Worm (Caenorhabditis elegans) whole organism, late embryonic: ENCODE measurements around the gene ilkp-1.

Source experiments
- C08G9.2 ChIP-seq: sonication (generic microtip); optimal IDR thresholded peaks from 2 replicates; lab custom pipeline; 2016; ENCODE audit warnings: mild to moderate bottlenecking, missing genetic modification characterization, moderate library complexity, missing compliant biosample characterization
- K02D7.2 ChIP-seq: sonication (generic microtip); optimal IDR thresholded peaks from 2 replicates; lab custom pipeline; 2017; ENCODE audit warnings: mild to moderate bottlenecking, missing genetic modification characterization, missing compliant biosample characterization
- K09A11.1 ChIP-seq: sonication (generic microtip); optimal IDR thresholded peaks from 2 replicates; lab custom pipeline; 2017; ENCODE audit warnings: antibody characterized with exemption, mild to moderate bottlenecking, missing genetic modification characterization, missing compliant biosample characterization; ENCODE audit not compliant: insufficient read depth
- Y22D7AL.16 ChIP-seq: sonication (generic microtip); optimal IDR thresholded peaks from 2 replicates; lab custom pipeline; 2016; ENCODE audit warnings: missing genetic modification characterization, missing compliant biosample characterization
- ama-1 ChIP-seq: fragments of 150-350 bp; optimal IDR thresholded peaks from 2 replicates; lab custom pipeline; 2014
- ceh-18 ChIP-seq: sonication (generic microtip); optimal IDR thresholded peaks from 2 replicates; lab custom pipeline; 2016; ENCODE audit warnings: missing genetic modification characterization, missing compliant biosample characterization
- ceh-19 ChIP-seq: fragments of 200-800 bp; sonication (Bioruptor generic); optimal IDR thresholded peaks from 2 replicates; lab custom pipeline; 2018; ENCODE audit warnings: mild to moderate bottlenecking, missing genetic modification characterization, missing compliant biosample characterization
- ceh-24 ChIP-seq: sonication (generic microtip); optimal IDR thresholded peaks from 2 replicates; lab custom pipeline; 2016; ENCODE audit warnings: mild to moderate bottlenecking, missing genetic modification characterization, missing compliant biosample characterization
- ceh-30 ChIP-seq: fragments of 150-350 bp; optimal IDR thresholded peaks from 2 replicates; lab custom pipeline; 2014; ENCODE audit warnings: missing biosample characterization, missing genetic modification characterization
- ceh-31 ChIP-seq: sonication (generic microtip); optimal IDR thresholded peaks from 2 replicates; lab custom pipeline; 2016; ENCODE audit warnings: missing genetic modification characterization, missing compliant biosample characterization
- ceh-34 ChIP-seq: sonication (generic microtip); optimal IDR thresholded peaks from 2 replicates; lab custom pipeline; 2016; ENCODE audit warnings: mild to moderate bottlenecking, missing genetic modification characterization, missing compliant biosample characterization
- ceh-48 ChIP-seq: sonication (generic microtip); optimal IDR thresholded peaks from 2 replicates; lab custom pipeline; 2016; ENCODE audit warnings: missing genetic modification characterization, inconsistent platforms, missing compliant biosample characterization
- ceh-6 ChIP-seq: fragments of 200-800 bp; sonication (Bioruptor generic); optimal IDR thresholded peaks from 2 replicates; lab custom pipeline; 2018; ENCODE audit warnings: mild to moderate bottlenecking, missing genetic modification characterization, missing compliant biosample characterization
- elt-2 ChIP-seq: sonication (generic microtip); optimal IDR thresholded peaks from 2 replicates; lab custom pipeline; 2016; ENCODE audit warnings: missing genetic modification reagents, missing genetic modification characterization, missing compliant biosample characterization
- elt-4 ChIP-seq: sonication (generic microtip); optimal IDR thresholded peaks from 2 replicates; lab custom pipeline; 2016; ENCODE audit warnings: missing genetic modification characterization, missing compliant biosample characterization
- ets-4 ChIP-seq: sonication (generic microtip); optimal IDR thresholded peaks from 2 replicates; lab custom pipeline; 2016; ENCODE audit warnings: missing genetic modification characterization, missing compliant biosample characterization
- fax-1 ChIP-seq: sonication (generic microtip); optimal IDR thresholded peaks from 2 replicates; lab custom pipeline; 2016; ENCODE audit warnings: missing genotype, missing genetic modification characterization, missing compliant biosample characterization
- fkh-10 ChIP-seq: fragments of 150-350 bp; optimal IDR thresholded peaks from 2 replicates; lab custom pipeline; 2014; ENCODE audit warnings: missing biosample characterization, missing genetic modification reagents, missing genetic modification characterization
- fkh-6 ChIP-seq: sonication (generic microtip); optimal IDR thresholded peaks from 2 replicates; lab custom pipeline; 2016; ENCODE audit warnings: missing genetic modification characterization, missing compliant biosample characterization
- hlh-13 ChIP-seq: fragments of 200-800 bp; sonication (Bioruptor generic); optimal IDR thresholded peaks from 2 replicates; lab custom pipeline; 2018; ENCODE audit warnings: mild to moderate bottlenecking, missing genetic modification characterization, missing compliant biosample characterization
- hlh-15 ChIP-seq: sonication (generic microtip); optimal IDR thresholded peaks from 2 replicates; lab custom pipeline; 2016; ENCODE audit warnings: missing genetic modification characterization, missing compliant biosample characterization
- hlh-30 ChIP-seq: sonication (generic microtip); optimal IDR thresholded peaks from 2 replicates; lab custom pipeline; 2017; ENCODE audit warnings: antibody characterized with exemption, missing genetic modification characterization, missing compliant biosample characterization; ENCODE audit not compliant: insufficient read depth
- hlh-6 ChIP-seq: sonication (generic microtip); optimal IDR thresholded peaks from 2 replicates; lab custom pipeline; 2016; ENCODE audit warnings: missing genotype, missing genetic modification characterization, missing compliant biosample characterization
- lin-11 ChIP-seq: fragments of 200-800 bp; sonication (Bioruptor generic); optimal IDR thresholded peaks from 2 replicates; lab custom pipeline; 2018; ENCODE audit warnings: mild to moderate bottlenecking, missing genetic modification characterization, missing compliant biosample characterization
- madf-2 ChIP-seq: sonication (generic microtip); optimal IDR thresholded peaks from 2 replicates; lab custom pipeline; 2017; ENCODE audit warnings: missing genetic modification characterization, missing compliant biosample characterization
- mec-3 ChIP-seq: sonication (generic microtip); optimal IDR thresholded peaks from 2 replicates; lab custom pipeline; 2016; ENCODE audit warnings: borderline replicate concordance, missing genetic modification characterization, missing compliant biosample characterization
- nfya-1 ChIP-seq: sonication (generic microtip); optimal IDR thresholded peaks from 2 replicates; lab custom pipeline; 2017; ENCODE audit warnings: missing genetic modification characterization, mild to moderate bottlenecking, missing compliant biosample characterization, antibody characterized with exemption, moderate library complexity
- nhr-11 ChIP-seq: fragments of 150-350 bp; optimal IDR thresholded peaks from 2 replicates; lab custom pipeline; 2014; ENCODE audit warnings: missing biosample characterization, missing genetic modification characterization
- odd-2 ChIP-seq: sonication (generic microtip); optimal IDR thresholded peaks from 2 replicates; lab custom pipeline; 2017; ENCODE audit warnings: antibody characterized with exemption, mild to moderate bottlenecking, missing genetic modification characterization, missing compliant biosample characterization
- pax-1 ChIP-seq: fragments of 150-350 bp; optimal IDR thresholded peaks from 2 replicates; lab custom pipeline; 2014; ENCODE audit warnings: missing biosample characterization, missing genetic modification characterization
- pha-4 ChIP-seq: fragments of 150-350 bp; optimal IDR thresholded peaks from 2 replicates; lab custom pipeline; 2018; ENCODE audit warnings: missing biosample characterization, missing genetic modification reagents, missing genetic modification characterization
- pros-1 ChIP-seq: fragments of 150-350 bp; optimal IDR thresholded peaks from 2 replicates; lab custom pipeline; 2014; ENCODE audit warnings: missing biosample characterization, missing genetic modification reagents, missing genetic modification characterization
- rnt-1 ChIP-seq: sonication (generic microtip); optimal IDR thresholded peaks from 2 replicates; lab custom pipeline; 2016; ENCODE audit warnings: missing genetic modification characterization, missing compliant biosample characterization
- sdc-2 ChIP-seq: sonication (generic microtip); optimal IDR thresholded peaks from 2 replicates; lab custom pipeline; 2016; ENCODE audit warnings: missing genotype, missing genetic modification characterization, missing compliant biosample characterization
- sox-4 ChIP-seq: sonication (generic microtip); optimal IDR thresholded peaks from 2 replicates; lab custom pipeline; 2017; ENCODE audit warnings: mild to moderate bottlenecking, missing genetic modification characterization, inconsistent platforms, missing compliant biosample characterization
- syd-9 ChIP-seq: sonication (generic microtip); optimal IDR thresholded peaks from 2 replicates; lab custom pipeline; 2016; ENCODE audit warnings: mild to moderate bottlenecking, missing genetic modification characterization, moderate library complexity, missing compliant biosample characterization
- unc-42 ChIP-seq: sonication (generic microtip); optimal IDR thresholded peaks from 2 replicates; lab custom pipeline; 2016; ENCODE audit warnings: missing genotype, missing genetic modification characterization, missing compliant biosample characterization
- unc-55 ChIP-seq: sonication (generic microtip); optimal IDR thresholded peaks from 2 replicates; lab custom pipeline; 2017; ENCODE audit warnings: missing biosample characterization, missing genetic modification reagents, missing genetic modification characterization
- zip-5 ChIP-seq: sonication (generic microtip); optimal IDR thresholded peaks from 2 replicates; lab custom pipeline; 2016; ENCODE audit warnings: missing genetic modification characterization, missing compliant biosample characterization

ilkp-1 gene

ce11 chrII:11015210-11015609 lies 34.8 kb upstream of the ilkp-1 start:
- no peak for TF ChIP-seq fax-1 (tag; lab: Kevin White, UChicago)
- no peak for TF ChIP-seq unc-55 (GFP tag; lab: Kevin White, UChicago)
- TF ChIP-seq K02D7.2 (tag; lab: Kevin White, UChicago): no peak
- no peak for TF ChIP-seq ets-4 (tag; lab: Kevin White, UChicago)
- no peak for TF ChIP-seq elt-2 (tag; lab: Kevin White, UChicago)
- no peak for TF ChIP-seq sdc-2 (tag; lab: Kevin White, UChicago)
- TF ChIP-seq ceh-30 (tag; lab: Kevin White, UChicago): no peak
- no peak for TF ChIP-seq pha-4
- TF ChIP-seq nfya-1: no peak
- no peak for TF ChIP-seq lin-11 (tag; lab: Kevin White, UChicago)
- no peak for TF ChIP-seq hlh-13 (GFP tag; lab: Kevin White, UChicago)
- no peak for TF ChIP-seq ceh-24 (tag; lab: Kevin White, UChicago)
- no peak for TF ChIP-seq ceh-34 (tag; lab: Kevin White, UChicago)
- no peak for TF ChIP-seq hlh-15 (tag; lab: Kevin White, UChicago)

- TF ChIP-seq sdc-2 (tag; lab: Kevin White, UChicago): peak; percentile 26
- peak; percentile 10 for TF ChIP-seq C08G9.2 (tag; lab: Kevin White, UChicago)
- no peak for TF ChIP-seq fkh-6 (tag; lab: Kevin White, UChicago)
- TF ChIP-seq madf-2 (tag; lab: Kevin White, UChicago): no peak
- no peak for TF ChIP-seq pax-1
- peak; percentile 15 for TF ChIP-seq syd-9 (tag; lab: Kevin White, UChicago)
- peak; percentile 17 for TF ChIP-seq mec-3 (tag; lab: Kevin White, UChicago)
- TF ChIP-seq elt-4: peak; percentile 65
- TF ChIP-seq ceh-6 (GFP tag; lab: Kevin White, UChicago): no peak
- peak; percentile 43 for TF ChIP-seq hlh-6
- TF ChIP-seq ama-1: no peak
These were observed 34.3 kb upstream of the ilkp-1 start for ce11 chrII:11015734-11016133.

ce11 chrII:11016435-11016834 lies 33.6 kb upstream of the ilkp-1 start:
- TF ChIP-seq odd-2 (tag; lab: Kevin White, UChicago) (no peak), ceh-19 (no peak), sox-4 (tag; lab: Kevin White, UChicago) (no peak), ceh-18 (no peak), elt-2 (tag; lab: Kevin White, UChicago) (no peak), hlh-30 (no peak), K09A11.1 (tag; lab: Kevin White, UChicago) (no peak), ceh-34 (tag; lab: Kevin White, UChicago) (no peak), unc-42 (no peak), fkh-10 (GFP tag; lab: Kevin White, UChicago) (no peak), ceh-30 (tag; lab: Kevin White, UChicago) (no peak), nhr-11 (tag; lab: Kevin White, UChicago) (no peak), pax-1 (no peak), zip-5 (tag; lab: Kevin White, UChicago) (no peak), ceh-31 (tag; lab: Kevin White, UChicago) (no peak), ceh-48 (tag; lab: Kevin White, UChicago) (no peak), Y22D7AL.16 (tag; lab: Kevin White, UChicago) (no peak), pros-1 (tag; lab: Kevin White, UChicago) (no peak), rnt-1 (tag; lab: Kevin White, UChicago) (no peak)

- no peak for TF ChIP-seq ceh-19
- TF ChIP-seq, all 69 proteins: peak for 0
These were observed 33.4 kb upstream of the ilkp-1 start, which contains the start of gene ram-2 for ce11 chrII:11016835-11016883. ram-2 (minus strand) TSS chrII:11016881.
